Worm (Caenorhabditis elegans) whole organism, L1 larva: ENCODE data around the gene cyp-33C3.

Experiments
- F16B12.6 ChIP-seq: fragments of 150-350 bp; optimal IDR thresholded peaks from 2 replicates; lab custom pipeline; 2014; ENCODE audit warnings: missing biosample characterization, missing genetic modification characterization
- elt-3 ChIP-seq, 6 experiments: fragments of 150-350 bp in 1 of 6; sonication (generic microtip); optimal IDR thresholded peaks; 2 replicates each; lab custom pipeline; 2017 to 2018; ENCODE audit warnings: missing biosample characterization in 6 of 6, missing genetic modification characterization in 6 of 6, inconsistent platforms in 1 of 6
- fkh-8 ChIP-seq: sonication (generic microtip); optimal IDR thresholded peaks from 2 replicates; lab custom pipeline; 2016; ENCODE audit warnings: mild to moderate bottlenecking, missing genetic modification characterization, missing compliant biosample characterization
- hpl-2 ChIP-seq: fragments of 150-350 bp; optimal IDR thresholded peaks from 2 replicates; lab custom pipeline; 2014; ENCODE audit warnings: missing biosample characterization, missing genetic modification reagents, missing genetic modification characterization
- lin-39 ChIP-seq: fragments of 150-350 bp; optimal IDR thresholded peaks from 2 replicates; lab custom pipeline; 2014; ENCODE audit warnings: missing biosample characterization, missing genetic modification reagents, missing genetic modification characterization
- lir-3 ChIP-seq: sonication (generic microtip); optimal IDR thresholded peaks from 2 replicates; lab custom pipeline; 2016; ENCODE audit warnings: mild to moderate bottlenecking, missing genetic modification characterization, moderate library complexity, missing compliant biosample characterization; ENCODE audit not compliant: poor library complexity
- nhr-12 ChIP-seq: sonication (generic microtip); optimal IDR thresholded peaks from 2 replicates; lab custom pipeline; 2017; ENCODE audit warnings: missing biosample characterization, missing genetic modification characterization
- nhr-237 ChIP-seq: fragments of 150-350 bp; optimal IDR thresholded peaks from 2 replicates; lab custom pipeline; 2014; ENCODE audit warnings: missing biosample characterization, missing genetic modification characterization
- skn-1 ChIP-seq: fragments of 150-350 bp; optimal IDR thresholded peaks from 2 replicates; lab custom pipeline; 2014; ENCODE audit warnings: missing biosample characterization, missing genetic modification characterization
- snpc-4 ChIP-seq: fragments of 150-350 bp; optimal IDR thresholded peaks from 2 replicates; lab custom pipeline; 2014; ENCODE audit warnings: missing biosample characterization, missing genetic modification characterization
- swsn-7 ChIP-seq: sonication (generic microtip); optimal IDR thresholded peaks from 2 replicates; lab custom pipeline; 2016; ENCODE audit warnings: missing genetic modification characterization, missing compliant biosample characterization
- tbx-2 ChIP-seq: sonication (generic microtip); optimal IDR thresholded peaks from 2 replicates; lab custom pipeline; 2016; ENCODE audit warnings: missing genetic modification characterization, missing compliant biosample characterization
- unc-130 ChIP-seq: fragments of 150-350 bp; optimal IDR thresholded peaks from 2 replicates; lab custom pipeline; 2017; ENCODE audit warnings: missing biosample characterization, missing genetic modification characterization, inconsistent platforms

ce11 chrV:2206801-2207200 is 35.8 kb upstream of the cyp-33C3 start, which contains the start of gene svh-11:
- TF ChIP-seq elt-3 (tag; optimal IDR thresholded peaks at IDR 0.05; lab: Kevin White, UChicago) (no peak), tbx-2 (tag; lab: Kevin White, UChicago) (no peak), F16B12.6 (no peak), hpl-2 (no peak), nhr-12 (tag; lab: Kevin White, UChicago) (no peak), skn-1 (tag; lab: Kevin White, UChicago) (no peak), fkh-8 (no peak), snpc-4 (tag; lab: Kevin White, UChicago) (no peak), nhr-237 (tag; lab: Kevin White, UChicago) (no peak), swsn-7 (tag; lab: Kevin White, UChicago) (no peak), unc-130 (tag; lab: Kevin White, UChicago) (no peak), lin-39 (tag; lab: Kevin White, UChicago) (no peak), lir-3 (tag; lab: Kevin White, UChicago) (no peak)
